Worm (Caenorhabditis elegans) whole organism, L1 larva: ENCODE measurements around the gene B0024.3.

ENCODE experiments used
- C04F5.9 ChIP-seq: sonication (generic microtip); optimal IDR thresholded peaks from 2 replicates; lab custom pipeline; 2016; ENCODE audit warnings: missing genetic modification characterization, missing compliant biosample characterization
- F16B12.6 ChIP-seq: fragments of 150-350 bp; optimal IDR thresholded peaks from 2 replicates; lab custom pipeline; 2014; ENCODE audit warnings: missing biosample characterization, missing genetic modification characterization
- aly-2 ChIP-seq: fragments of 150-350 bp; optimal IDR thresholded peaks from 2 replicates; lab custom pipeline; 2014; ENCODE audit warnings: missing biosample characterization, missing genetic modification characterization
- ama-1 ChIP-seq: fragments of 150-350 bp; optimal IDR thresholded peaks from 2 replicates; lab custom pipeline; 2014
- blmp-1 ChIP-seq: fragments of 150-350 bp; optimal IDR thresholded peaks from 2 replicates; lab custom pipeline; 2014; ENCODE audit warnings: missing biosample characterization, missing genetic modification characterization
- dsc-1 ChIP-seq: sonication (generic microtip); optimal IDR thresholded peaks from 2 replicates; lab custom pipeline; 2016; ENCODE audit warnings: mild to moderate bottlenecking, missing genetic modification characterization, missing compliant biosample characterization
- efl-1 ChIP-seq, 4 experiments: fragments of 150-350 bp; optimal IDR thresholded peaks in 3 of 4; peaks in 1 of 4; 1 replicate in 1 of 4; 2 replicates in 3 of 4; lab custom pipeline; 2014; ENCODE audit warnings: missing biosample characterization in 2 of 4, missing genetic modification characterization in 2 of 4, missing genetic modification reagents in 2 of 4
- efl-3 ChIP-seq: fragments of 200-800 bp; sonication (Bioruptor generic); optimal IDR thresholded peaks from 2 replicates; lab custom pipeline; 2018; ENCODE audit warnings: mild to moderate bottlenecking, missing genetic modification characterization, missing compliant biosample characterization
- elt-2 ChIP-seq: sonication (generic microtip); optimal IDR thresholded peaks from 2 replicates; lab custom pipeline; 2016; ENCODE audit warnings: missing genetic modification characterization, mild to moderate bottlenecking, inconsistent platforms, missing compliant biosample characterization, missing genetic modification reagents
- fkh-10 ChIP-seq: sonication (generic microtip); optimal IDR thresholded peaks from 2 replicates; lab custom pipeline; 2017; ENCODE audit warnings: missing biosample characterization, missing genetic modification reagents, missing genetic modification characterization
- fkh-4 ChIP-seq: sonication (generic microtip); optimal IDR thresholded peaks from 2 replicates; lab custom pipeline; 2016; ENCODE audit warnings: missing compliant biosample characterization, missing genetic modification characterization, borderline replicate concordance
- fkh-8 ChIP-seq: sonication (generic microtip); optimal IDR thresholded peaks from 2 replicates; lab custom pipeline; 2016; ENCODE audit warnings: mild to moderate bottlenecking, missing genetic modification characterization, missing compliant biosample characterization
- fos-1 ChIP-seq: fragments of 150-350 bp; optimal IDR thresholded peaks from 2 replicates; lab custom pipeline; 2014; ENCODE audit warnings: missing biosample characterization, missing genetic modification characterization
- hlh-17 ChIP-seq: fragments of 200-800 bp; sonication (Bioruptor generic); optimal IDR thresholded peaks from 2 replicates; lab custom pipeline; 2018; ENCODE audit warnings: missing genetic modification characterization, mild to moderate bottlenecking, missing compliant biosample characterization, moderate library complexity, borderline replicate concordance
- hlh-4 ChIP-seq: sonication (generic microtip); optimal IDR thresholded peaks from 2 replicates; lab custom pipeline; 2016; ENCODE audit warnings: mild to moderate bottlenecking, missing genetic modification characterization, missing compliant biosample characterization
- irx-1 ChIP-seq: sonication (generic microtip); optimal IDR thresholded peaks from 2 replicates; lab custom pipeline; 2016; ENCODE audit warnings: missing genetic modification characterization, missing compliant biosample characterization
- lin-13 ChIP-seq: fragments of 150-350 bp; optimal IDR thresholded peaks from 2 replicates; lab custom pipeline; 2014; ENCODE audit warnings: missing biosample characterization, missing genetic modification reagents, missing genetic modification characterization
- lin-14 ChIP-seq: fragments of 200-800 bp; sonication (Bioruptor generic); optimal IDR thresholded peaks from 2 replicates; lab custom pipeline; 2018; ENCODE audit warnings: mild to moderate bottlenecking, missing genetic modification characterization, moderate library complexity, missing compliant biosample characterization
- lin-35 ChIP-seq, 2 experiments: fragments of 150-350 bp; optimal IDR thresholded peaks; 2 replicates each; lab custom pipeline; 2014; ENCODE audit warnings: missing biosample characterization in 2 of 2, missing genetic modification characterization in 2 of 2, missing genetic modification reagents in 2 of 2
- lin-39 ChIP-seq: fragments of 150-350 bp; optimal IDR thresholded peaks from 2 replicates; lab custom pipeline; 2014; ENCODE audit warnings: missing biosample characterization, missing genetic modification reagents, missing genetic modification characterization
- mab-9 ChIP-seq: fragments of 200-800 bp; sonication (Bioruptor generic); IDR thresholded peaks from 2 replicates; pipeline ENCODE4 v1.3.6; 2022; ENCODE audit warnings: missing genetic modification reagents, missing genetic modification characterization, missing compliant biosample characterization
- mef-2 ChIP-seq: fragments of 150-350 bp; optimal IDR thresholded peaks from 2 replicates; lab custom pipeline; 2014; ENCODE audit warnings: missing biosample characterization, missing genetic modification characterization
- nhr-19 ChIP-seq: fragments of 200-800 bp; sonication (Bioruptor generic); conservative IDR thresholded peaks from 2 replicates; pipeline ENCODE4 v1.3.6; 2022; ENCODE audit warnings: missing genetic modification characterization, missing compliant biosample characterization
- nhr-20 ChIP-seq: sonication (generic microtip); optimal IDR thresholded peaks from 2 replicates; lab custom pipeline; 2016; ENCODE audit warnings: mild to moderate bottlenecking, missing genetic modification characterization, missing compliant biosample characterization
- nhr-237 ChIP-seq: fragments of 150-350 bp; optimal IDR thresholded peaks from 2 replicates; lab custom pipeline; 2014; ENCODE audit warnings: missing biosample characterization, missing genetic modification characterization
- nhr-71 ChIP-seq: sonication (generic microtip); optimal IDR thresholded peaks from 2 replicates; lab custom pipeline; 2016; ENCODE audit warnings: mild to moderate bottlenecking, missing genetic modification characterization, moderate library complexity, missing compliant biosample characterization
- nhr-77 ChIP-seq: fragments of 150-350 bp; optimal IDR thresholded peaks from 2 replicates; lab custom pipeline; 2014; ENCODE audit warnings: missing biosample characterization, missing genetic modification characterization
- nhr-84 ChIP-seq: sonication (generic microtip); optimal IDR thresholded peaks from 2 replicates; lab custom pipeline; 2017; ENCODE audit warnings: missing biosample characterization, missing genetic modification characterization
- pax-3 ChIP-seq: fragments of 200-800 bp; sonication (Bioruptor generic); optimal IDR thresholded peaks from 2 replicates; lab custom pipeline; 2018; ENCODE audit warnings: mild to moderate bottlenecking, missing genetic modification characterization, moderate library complexity, missing compliant biosample characterization
- pqm-1 ChIP-seq: sonication (generic microtip); optimal IDR thresholded peaks from 3 replicates; lab custom pipeline; 2017; ENCODE audit warnings: missing biosample characterization, missing genetic modification characterization
- rnt-1 ChIP-seq: sonication (generic microtip); optimal IDR thresholded peaks from 2 replicates; lab custom pipeline; 2016; ENCODE audit warnings: mild to moderate bottlenecking, missing genetic modification characterization, moderate library complexity, missing compliant biosample characterization
- sox-4 ChIP-seq: sonication (generic microtip); optimal IDR thresholded peaks from 2 replicates; lab custom pipeline; 2016; ENCODE audit warnings: missing genetic modification characterization, missing compliant biosample characterization
- tlp-1 ChIP-seq: fragments of 150-350 bp; optimal IDR thresholded peaks from 2 replicates; lab custom pipeline; 2014; ENCODE audit warnings: missing biosample characterization, missing genetic modification characterization

B0024.3 gene

ce11 chrV:10275619-10276018 lies 11.7 kb upstream of the B0024.3 start, which contains the start of gene Y22F5A.11:
TSS of gene Y22F5A.11 (minus strand) at chrV:10275646.
- TF ChIP-seq fkh-10 (GFP tag; lab: Kevin White, UChicago) = peak; percentile 4
- no peak for TF ChIP-seq lin-35 (GFP tag; optimal IDR thresholded peaks at IDR 0.05; lab: Kevin White, UChicago)
- peak; percentile 55 for TF ChIP-seq lin-14
- no peak for TF ChIP-seq F16B12.6 (tag; lab: Kevin White, UChicago)

- TF ChIP-seq nhr-71 = peak; percentile 43
- no peak for TF ChIP-seq rnt-1 (tag; lab: Kevin White, UChicago)
- TF ChIP-seq dsc-1 (tag; lab: Kevin White, UChicago) = peak; percentile 29
- TF ChIP-seq fkh-8 (tag; lab: Kevin White, UChicago) = peak; percentile 39
- peak; percentile 99 for TF ChIP-seq hlh-4 (tag; lab: Kevin White, UChicago)
- TF ChIP-seq, all 84 proteins: peak for 4
Observed at ce11 chrV:10276038-10276437, 11.3 kb upstream of the B0024.3 start.

ce11 chrV:10277579-10277978 lies 9.8 kb upstream of the B0024.3 start, which contains the start of gene lys-1:
TSS of gene lys-1 (plus strand) at chrV:10277904.
- no peak for TF ChIP-seq F16B12.6 (tag; lab: Kevin White, UChicago)
- TF ChIP-seq elt-2 = peak; percentile 54
- no peak for TF ChIP-seq blmp-1
- no peak for TF ChIP-seq fkh-4 (tag; lab: Kevin White, UChicago)
- TF ChIP-seq sox-4 (tag; lab: Kevin White, UChicago) = no peak
- no peak for TF ChIP-seq fos-1
- TF ChIP-seq lin-13 (GFP tag; lab: Kevin White, UChicago) = no peak
- TF ChIP-seq C04F5.9 (tag; lab: Kevin White, UChicago) = no peak
- no peak for TF ChIP-seq ama-1 (lab: Kevin White, UChicago)
- TF ChIP-seq efl-1 (optimal IDR thresholded peaks at IDR 0.05; lab: Kevin White, UChicago) = no peak
- TF ChIP-seq efl-1 (GFP tag; optimal IDR thresholded peaks at IDR 0.05 in 1 of 2; lab: Kevin White, UChicago) = peak in 1 of 2 experiments; percentile 22
- peak; percentile 21 for TF ChIP-seq tlp-1
- TF ChIP-seq efl-3 (GFP tag; lab: Kevin White, UChicago) = no peak
- no peak for TF ChIP-seq nhr-20 (tag; lab: Kevin White, UChicago)

ce11 chrV:10280112-10280511 lies 7.2 kb upstream of the B0024.3 start:
- peak; percentile 63 for TF ChIP-seq tlp-1
- TF ChIP-seq mab-9 (GFP tag; lab: Robert Waterston, UW) = no peak
- TF ChIP-seq elt-2 = peak; percentile 86

- TF ChIP-seq pqm-1 (tag; lab: Kevin White, UChicago) (peak; percentile 50), elt-2 (peak; percentile 75), lin-35 (GFP tag; optimal IDR thresholded peaks at IDR 0.05; lab: Kevin White, UChicago) (no peak), pax-3 (tag; lab: Kevin White, UChicago) (peak; percentile 4)
Observed at ce11 chrV:10281374-10281773, 6.0 kb upstream of the B0024.3 start, which contains the start of gene lys-2. TSS of gene lys-2 (minus strand) at chrV:10281474.

ce11 chrV:10283444-10283843 lies 3.9 kb upstream of the B0024.3 start, which contains the start of gene lys-3:
TSS of gene lys-3 (minus strand) at chrV:10283544.
- TF ChIP-seq nhr-19 (no peak), elt-2 (no peak), nhr-237 (tag; lab: Kevin White, UChicago) (no peak), hlh-17 (no peak), irx-1 (tag; lab: Kevin White, UChicago) (no peak), nhr-84 (tag; lab: Kevin White, UChicago) (no peak), mef-2 (no peak), mab-9 (GFP tag; lab: Robert Waterston, UW) (no peak), nhr-77 (tag; lab: Kevin White, UChicago) (no peak), aly-2 (tag; lab: Kevin White, UChicago) (no peak), lin-39 (no peak)
